ENCODE assay signal across 3 worm cellular contexts in genomic region chrIV:2785057-2785456, ce11.
A peak's percentile ranks its signal among the peaks of the same experiment; 100 is the strongest.
TF ChIP-seq lines count a peak whose summit lies in the region.

No protein-coding gene starts in this region.

TF ChIP-seq in whole organism, L1 larva, 84 proteins besides CTCF, POLR2A, EP300 and RAD21 (continued from another document):
- TF ChIP-seq nhr-71 (tag; optimal IDR thresholded peaks at IDR 0.05; lab: Kevin White, UChicago), result peak; percentile 68
- peak; percentile 37 to 45 (median 43) for TF ChIP-seq dpl-1 (GFP tag; optimal IDR thresholded peaks at IDR 0.05; lab: Kevin White, UChicago)
- no peak for TF ChIP-seq sup-37 (GFP tag; optimal IDR thresholded peaks at IDR 0.05; lab: Kevin White, UChicago)
- TF ChIP-seq efl-1 (optimal IDR thresholded peaks at IDR 0.05; lab: Kevin White, UChicago), result peak; percentile 69 to 72
- TF ChIP-seq efl-1 (GFP tag; optimal IDR thresholded peaks at IDR 0.05 in 1 of 2; lab: Kevin White, UChicago), result peak; percentile 47 to 87
- TF ChIP-seq nhr-90 (tag; optimal IDR thresholded peaks at IDR 0.05; lab: Kevin White, UChicago; ENCODE audit: poor library complexity), result peak; percentile 48
- peak; percentile 29 for TF ChIP-seq xbp-1 (tag; optimal IDR thresholded peaks at IDR 0.05; lab: Kevin White, UChicago)
- TF ChIP-seq nhr-28 (tag; optimal IDR thresholded peaks at IDR 0.05; lab: Kevin White, UChicago), result no peak
- peak; percentile 27 for TF ChIP-seq isw-1 (GFP tag; IDR thresholded peaks at IDR 0.05; lab: Robert Waterston, UW)
- TF ChIP-seq blmp-1 (tag; optimal IDR thresholded peaks at IDR 0.05; lab: Kevin White, UChicago), result peak; percentile 38
- peak; percentile 46 to 57 for TF ChIP-seq lsy-2 (tag; optimal IDR thresholded peaks at IDR 0.05; lab: Kevin White, UChicago)
- TF ChIP-seq lin-35 (GFP tag; optimal IDR thresholded peaks at IDR 0.05; lab: Kevin White, UChicago), result peak; percentile 45 to 55
- TF ChIP-seq sptf-1 (tag; optimal IDR thresholded peaks at IDR 0.05; lab: Kevin White, UChicago), result no peak
- TF ChIP-seq snu-23 (GFP tag; optimal IDR thresholded peaks at IDR 0.05; lab: Kevin White, UChicago), result peak; percentile 68
- TF ChIP-seq ceh-82 (tag; optimal IDR thresholded peaks at IDR 0.05; lab: Kevin White, UChicago), result peak; percentile 3 to 46 (median 40)
- peak; percentile 64 for TF ChIP-seq mep-1 (tag; optimal IDR thresholded peaks at IDR 0.05; lab: Kevin White, UChicago)
- TF ChIP-seq vab-15 (tag; optimal IDR thresholded peaks at IDR 0.05; lab: Kevin White, UChicago), result no peak

TF ChIP-seq in whole organism, L2 larva, 48 proteins besides CTCF, POLR2A, EP300 and RAD21 (continued from another document):
- TF ChIP-seq crh-2 (tag; optimal IDR thresholded peaks at IDR 0.05; lab: Kevin White, UChicago), result peak; percentile 46
- TF ChIP-seq sma-9 (GFP tag; optimal IDR thresholded peaks at IDR 0.05; lab: Kevin White, UChicago), result no peak
- no peak for TF ChIP-seq sma-9 (tag; optimal IDR thresholded peaks at IDR 0.05; lab: Kevin White, UChicago)
- peak; percentile 34 for TF ChIP-seq gmeb-1 (tag; optimal IDR thresholded peaks at IDR 0.05; lab: Kevin White, UChicago)
- peak; percentile 28 for TF ChIP-seq sma-3 (GFP tag; optimal IDR thresholded peaks at IDR 0.05; lab: Kevin White, UChicago)

TF ChIP-seq in whole organism, L4 larva, 104 proteins besides CTCF, POLR2A, EP300 and RAD21 (continued from another document):
- TF ChIP-seq snpc-1.2 (GFP tag; IDR thresholded peaks at IDR 0.05; lab: Robert Waterston, UW) (no peak), daf-16 (GFP tag; optimal IDR thresholded peaks at IDR 0.05; lab: Kevin White, UChicago) (no peak), daf-16 (tag; optimal IDR thresholded peaks at IDR 0.05; lab: Kevin White, UChicago) (peak; percentile 71), dve-1 (tag; optimal IDR thresholded peaks at IDR 0.05; lab: Kevin White, UChicago; ENCODE audit: insufficient read depth) (peak; percentile 58), mep-1 (tag; optimal IDR thresholded peaks at IDR 0.05; lab: Kevin White, UChicago) (peak; percentile 40), nhr-6 (tag; optimal IDR thresholded peaks at IDR 0.05; lab: Kevin White, UChicago) (peak; percentile 28), mes-2 (tag; optimal IDR thresholded peaks at IDR 0.05; lab: Kevin White, UChicago; ENCODE audit: poor library complexity, severe bottlenecking) (peak; percentile 51), dpl-1 (GFP tag; optimal IDR thresholded peaks at IDR 0.05; lab: Kevin White, UChicago) (peak; percentile 24)
TF ChIP-seq in whole organism, L4 larva: peak in this region for 14.
